Fruit fly (Drosophila melanogaster) whole organism, pupa: ENCODE measurements around the gene CG17105.

Experiments
- CG12605 ChIP-seq: fragments of 200-800 bp; sonication (Bioruptor generic); IDR thresholded peaks from 2 replicates; pipeline ENCODE4 v1.3.6; 2022; ENCODE audit warnings: missing biosample characterization, missing genetic modification characterization
- CG14655 ChIP-seq: fragments of 200-800 bp; sonication (Bioruptor generic); optimal IDR thresholded peaks from 3 replicates; lab custom pipeline; 2017; ENCODE audit warnings: mild to moderate bottlenecking, missing biosample characterization, missing genetic modification reagents, missing genetic modification characterization
- CG17806 ChIP-seq: fragments of 200-800 bp; sonication (Bioruptor generic); optimal IDR thresholded peaks from 2 replicates; lab custom pipeline; 2018; ENCODE audit warnings: missing biosample characterization, mild to moderate bottlenecking, missing genetic modification characterization, moderate library complexity
- CG32121 ChIP-seq: fragments of 200-800 bp; sonication (Bioruptor generic); IDR thresholded peaks from 2 replicates; pipeline ENCODE4 v1.3.6; 2022; ENCODE audit warnings: missing biosample characterization, missing genetic modification characterization
- D1 ChIP-seq: fragments of 200-800 bp; sonication (Bioruptor generic); optimal IDR thresholded peaks from 2 replicates; lab custom pipeline; 2018; ENCODE audit warnings: missing biosample characterization, mild to moderate bottlenecking, missing genetic modification characterization, moderate library complexity
- Ets98B ChIP-seq: fragments of 200-800 bp; sonication (Bioruptor generic); IDR thresholded peaks from 2 replicates; pipeline ENCODE4 v1.3.6; 2022; ENCODE audit warnings: missing biosample characterization, missing genetic modification characterization
- gl ChIP-seq: fragments of 200-800 bp; sonication (Bioruptor generic); optimal IDR thresholded peaks from 2 replicates; lab custom pipeline; 2018; ENCODE audit warnings: missing biosample characterization, mild to moderate bottlenecking, missing genetic modification characterization
- rn ChIP-seq: fragments of 200-800 bp; sonication (Bioruptor generic); IDR thresholded peaks from 2 replicates; pipeline ENCODE4 v1.3.6; 2022; ENCODE audit warnings: missing biosample characterization, missing genetic modification characterization

- peak; percentile 64 for TF ChIP-seq rn (GFP tag; lab: Robert Waterston, UW)
- TF ChIP-seq CG17806: peak; percentile 73
- no peak for TF ChIP-seq D1 (tag; lab: Kevin White, UChicago)
- peak; percentile 25 for TF ChIP-seq gl (tag; lab: Kevin White, UChicago)
- TF ChIP-seq CG12605 (GFP tag; lab: Robert Waterston, UW): peak; percentile 82
- peak; percentile 75 for TF ChIP-seq CG14655 (GFP tag; lab: Kevin White, UChicago)
- TF ChIP-seq CG32121 (GFP tag; lab: Robert Waterston, UW): peak; percentile 86
- TF ChIP-seq Ets98B (GFP tag; lab: Robert Waterston, UW): peak; percentile 90
Measured at dm6 chr2L:10665603-10666002, 15.2 kb upstream of the CG17105 start.
